Fruit fly (Drosophila melanogaster) whole organism, embryonic: ENCODE data around the gene sage.

ENCODE experiments used
- B-H1 ChIP-seq: fragments of 200-800 bp; sonication (Bioruptor generic); IDR thresholded peaks from 3 replicates; pipeline ENCODE4 v1.3.6; 2022; ENCODE audit warnings: missing biosample characterization, missing genetic modification characterization
- Bgb ChIP-seq: fragments of 200-800 bp; sonication (Bioruptor generic); IDR thresholded peaks from 2 replicates; pipeline ENCODE4 v1.3.6; 2022; ENCODE audit warnings: missing biosample characterization, missing genetic modification characterization; ENCODE audit not compliant: partially characterized antibody
- BtbVII ChIP-seq: fragments of 200-800 bp; sonication (Bioruptor generic); optimal IDR thresholded peaks from 3 replicates; lab custom pipeline; 2017; ENCODE audit warnings: missing biosample characterization, mild to moderate bottlenecking, missing genetic modification characterization
- C15 ChIP-seq: fragments of 200-800 bp; sonication (Bioruptor generic); IDR thresholded peaks from 3 replicates; pipeline ENCODE4 v1.3.6; 2022; ENCODE audit warnings: missing biosample characterization, missing genetic modification characterization
- CG10267 ChIP-seq: fragments of 200-800 bp; sonication (Bioruptor generic); optimal IDR thresholded peaks from 2 replicates; lab custom pipeline; 2018; ENCODE audit warnings: missing biosample characterization, mild to moderate bottlenecking, missing genetic modification characterization, moderate library complexity
- CG12769 ChIP-seq: fragments of 200-800 bp; sonication (Bioruptor generic); optimal IDR thresholded peaks from 2 replicates; lab custom pipeline; 2019; ENCODE audit warnings: missing biosample characterization, mild to moderate bottlenecking, missing genetic modification characterization, moderate library complexity
- CG1603 ChIP-seq: fragments of 200-800 bp; sonication (Bioruptor generic); optimal IDR thresholded peaks from 2 replicates; lab custom pipeline; 2019; ENCODE audit warnings: missing biosample characterization, mild to moderate bottlenecking, missing genetic modification characterization, moderate library complexity
- CG2199 ChIP-seq: fragments of 200-800 bp; sonication (Bioruptor generic); IDR thresholded peaks from 3 replicates; pipeline ENCODE4 v1.3.6; 2022; ENCODE audit warnings: missing biosample characterization, missing genetic modification characterization
- CG2712 ChIP-seq: fragments of 200-800 bp; optimal IDR thresholded peaks from 3 replicates; lab custom pipeline; 2019; ENCODE audit warnings: missing biosample characterization, mild to moderate bottlenecking, missing genetic modification characterization, moderate library complexity
- CG4820 ChIP-seq: fragments of 200-800 bp; sonication (Bioruptor generic); optimal IDR thresholded peaks from 3 replicates; lab custom pipeline; 2016; ENCODE audit warnings: missing biosample characterization, missing genetic modification characterization
- CG5180 ChIP-seq: fragments of 200-800 bp; sonication (Bioruptor generic); optimal IDR thresholded peaks from 3 replicates; lab custom pipeline; 2017; ENCODE audit warnings: missing biosample characterization, missing genetic modification characterization, mild to moderate bottlenecking, moderate library complexity, missing genetic modification reagents
- CG6175 ChIP-seq: fragments of 200-800 bp; sonication (Bioruptor generic); IDR thresholded peaks from 3 replicates; pipeline ENCODE4 v1.3.6; 2022; ENCODE audit warnings: missing biosample characterization, missing genetic modification characterization
- CG7928 ChIP-seq: fragments of 200-800 bp; sonication (Bioruptor generic); optimal IDR thresholded peaks from 2 replicates; lab custom pipeline; 2017; ENCODE audit warnings: missing biosample characterization, mild to moderate bottlenecking, missing genetic modification characterization
- CG8290 ChIP-seq, 3 experiments: fragments of 200-800 bp; sonication (Bioruptor generic); optimal IDR thresholded peaks; 2 replicates each; lab custom pipeline; 2016 to 2019; ENCODE audit warnings: missing biosample characterization in 3 of 3, missing genetic modification characterization in 3 of 3, mild to moderate bottlenecking in 2 of 3, moderate library complexity in 1 of 3
- CG8944 ChIP-seq: fragments of 200-800 bp; sonication (Bioruptor generic); optimal IDR thresholded peaks from 3 replicates; lab custom pipeline; 2016; ENCODE audit warnings: missing biosample characterization, missing genetic modification characterization
- Camta ChIP-seq: fragments of 200-800 bp; sonication (Bioruptor generic); optimal IDR thresholded peaks from 2 replicates; lab custom pipeline; 2016; ENCODE audit warnings: missing biosample characterization, missing genetic modification characterization
- Deaf1 ChIP-seq: fragments of 200-800 bp; optimal IDR thresholded peaks from 3 replicates; lab custom pipeline; 2019; ENCODE audit warnings: missing biosample characterization, mild to moderate bottlenecking, missing genetic modification characterization, moderate library complexity
- Eip74EF ChIP-seq, 2 experiments: fragments of 200-800 bp in 1 of 2; fragments of >200 bp in 1 of 2; sonication (Bioruptor generic) in 1 of 2; optimal IDR thresholded peaks; 2 replicates each; lab custom pipeline; 2017 to 2019; ENCODE audit warnings: missing biosample characterization in 2 of 2, missing genetic modification characterization in 2 of 2, mild to moderate bottlenecking in 1 of 2, moderate library complexity in 1 of 2
- Elba2 ChIP-seq: fragments of 200-800 bp; sonication (Bioruptor generic); optimal IDR thresholded peaks from 3 replicates; lab custom pipeline; 2016; ENCODE audit warnings: missing biosample characterization, missing genetic modification characterization
- HLH4C ChIP-seq: fragments of 200-800 bp; sonication (Bioruptor generic); IDR thresholded peaks from 3 replicates; pipeline ENCODE4 v1.3.6; 2022; ENCODE audit warnings: missing biosample characterization, missing genetic modification characterization; ENCODE audit not compliant: partially characterized antibody
- Hmr ChIP-seq: fragments of 200-800 bp; sonication (Bioruptor generic); optimal IDR thresholded peaks from 3 replicates; lab custom pipeline; 2017; ENCODE audit warnings: mild to moderate bottlenecking, missing biosample characterization, missing genetic modification reagents, missing genetic modification characterization
- Hmx ChIP-seq: fragments of 200-800 bp; sonication (Bioruptor generic); optimal IDR thresholded peaks from 2 replicates; lab custom pipeline; 2016; ENCODE audit warnings: missing biosample characterization, missing genetic modification characterization
- Hr3 ChIP-seq: fragments of 200-800 bp; sonication (Bioruptor generic); optimal IDR thresholded peaks from 3 replicates; lab custom pipeline; 2016; ENCODE audit warnings: missing biosample characterization, missing genetic modification characterization
- Jarid2 ChIP-seq: fragments of 200-800 bp; sonication (Bioruptor generic); optimal IDR thresholded peaks from 3 replicates; lab custom pipeline; 2017; ENCODE audit warnings: mild to moderate bottlenecking, missing biosample characterization, missing genetic modification reagents, missing genetic modification characterization
- Nf-YA ChIP-seq: fragments of 200-800 bp; sonication (Bioruptor generic); IDR thresholded peaks from 2 replicates; pipeline ENCODE4 v1.3.6; 2022; ENCODE audit warnings: missing biosample characterization, missing genetic modification characterization
- Poxn ChIP-seq: fragments of 200-800 bp; sonication (Bioruptor generic); IDR thresholded peaks from 2 replicates; pipeline ENCODE4 v1.3.6; 2022; ENCODE audit warnings: missing biosample characterization, missing genetic modification characterization
- Scr ChIP-seq: fragments of 200-800 bp; sonication (Bioruptor generic); IDR thresholded peaks from 2 replicates; pipeline ENCODE4 v1.3.6; 2022; ENCODE audit warnings: missing biosample characterization, missing genetic modification characterization; ENCODE audit not compliant: partially characterized antibody
- bcd ChIP-seq: fragments of 200-800 bp; sonication (Bioruptor generic); optimal IDR thresholded peaks from 2 replicates; lab custom pipeline; 2017; ENCODE audit warnings: missing biosample characterization, mild to moderate bottlenecking, missing genetic modification characterization
- cg ChIP-seq: fragments of 200-800 bp; sonication (Bioruptor generic); optimal IDR thresholded peaks from 3 replicates; lab custom pipeline; 2019; ENCODE audit warnings: missing biosample characterization, mild to moderate bottlenecking, missing genetic modification characterization, moderate library complexity
- chif ChIP-seq, 2 experiments: fragments of 200-800 bp; sonication (Bioruptor generic); optimal IDR thresholded peaks; 3 replicates each; lab custom pipeline; 2016; ENCODE audit warnings: missing biosample characterization in 2 of 2, missing genetic modification characterization in 2 of 2
- crp ChIP-seq, 2 experiments: fragments of 200-800 bp; sonication (Bioruptor generic); optimal IDR thresholded peaks; 2 replicates in 1 of 2; 3 replicates in 1 of 2; lab custom pipeline; 2017; ENCODE audit warnings: missing biosample characterization in 2 of 2, missing genetic modification characterization in 2 of 2, mild to moderate bottlenecking in 1 of 2, moderate library complexity in 1 of 2
- dan ChIP-seq: fragments of 200-800 bp; sonication (Bioruptor generic); IDR thresholded peaks from 2 replicates; pipeline ENCODE4 v1.3.6; 2022; ENCODE audit warnings: missing biosample characterization, missing genetic modification characterization
- fd64A ChIP-seq: fragments of 200-800 bp; sonication (Bioruptor generic); optimal IDR thresholded peaks from 3 replicates; lab custom pipeline; 2018; ENCODE audit warnings: missing biosample characterization, mild to moderate bottlenecking, missing genetic modification characterization
- fu2 ChIP-seq: fragments of 200-800 bp; sonication (Bioruptor generic); optimal IDR thresholded peaks from 2 replicates; lab custom pipeline; 2016; ENCODE audit warnings: missing biosample characterization, missing genetic modification characterization
- gcm2 ChIP-seq: fragments of 200-800 bp; sonication (Bioruptor generic); optimal IDR thresholded peaks from 2 replicates; lab custom pipeline; 2016; ENCODE audit warnings: missing biosample characterization, missing genetic modification characterization
- hb ChIP-seq: fragments of 200-800 bp; sonication (Bioruptor generic); IDR thresholded peaks from 3 replicates; pipeline ENCODE4 v1.3.6; 2022; ENCODE audit warnings: missing biosample characterization, missing genetic modification characterization; ENCODE audit not compliant: partially characterized antibody
- her ChIP-seq: fragments of 200-800 bp; sonication (Bioruptor generic); optimal IDR thresholded peaks from 2 replicates; lab custom pipeline; 2016; ENCODE audit warnings: missing biosample characterization, missing genetic modification characterization
- insv ChIP-seq, 2 experiments: fragments of 200-800 bp; sonication (Bioruptor generic); optimal IDR thresholded peaks; 3 replicates each; lab custom pipeline; 2016 to 2018; ENCODE audit warnings: missing biosample characterization in 2 of 2, missing genetic modification characterization in 2 of 2
- kni ChIP-seq: fragments of 200-800 bp; sonication (Bioruptor generic); optimal IDR thresholded peaks from 3 replicates; lab custom pipeline; 2017; ENCODE audit warnings: mild to moderate bottlenecking, missing biosample characterization, missing genetic modification reagents, missing genetic modification characterization
- luna ChIP-seq: fragments of 200-800 bp; sonication (Bioruptor generic); optimal IDR thresholded peaks from 2 replicates; lab custom pipeline; 2016; ENCODE audit warnings: missing biosample characterization, missing genetic modification characterization
- org-1 ChIP-seq: fragments of 200-800 bp; sonication (Bioruptor generic); optimal IDR thresholded peaks from 2 replicates; lab custom pipeline; 2017; ENCODE audit warnings: missing biosample characterization, missing genetic modification characterization
- phol ChIP-seq: fragments of 200-800 bp; sonication (Bioruptor generic); optimal IDR thresholded peaks from 3 replicates; lab custom pipeline; 2018; ENCODE audit warnings: missing biosample characterization, mild to moderate bottlenecking, missing genetic modification characterization, moderate library complexity
- prd ChIP-seq, 3 experiments: fragments of >200 bp in 2 of 3; fragments of 200-800 bp in 1 of 3; sonication (Bioruptor generic) in 1 of 3; optimal IDR thresholded peaks in 2 of 3; IDR thresholded peaks in 1 of 3; 2 replicates in 2 of 3; 3 replicates in 1 of 3; pipeline versions ENCODE4 v1.3.6 to Lab custom; 2017 to 2022; ENCODE audit warnings: missing biosample characterization in 1 of 3, missing genetic modification characterization in 1 of 3
- salm ChIP-seq: fragments of 200-800 bp; sonication (Bioruptor generic); optimal IDR thresholded peaks from 2 replicates; lab custom pipeline; 2018; ENCODE audit warnings: missing biosample characterization, mild to moderate bottlenecking, missing genetic modification characterization
- sima ChIP-seq: fragments of 200-800 bp; sonication (Bioruptor generic); optimal IDR thresholded peaks from 2 replicates; lab custom pipeline; 2016; ENCODE audit warnings: missing biosample characterization, missing genetic modification characterization
- sisA ChIP-seq: fragments of 200-800 bp; sonication (Bioruptor generic); IDR thresholded peaks from 2 replicates; pipeline ENCODE4 v1.3.6; 2022; ENCODE audit warnings: missing biosample characterization, missing genetic modification characterization
- slp2 ChIP-seq: fragments of 200-800 bp; sonication (Bioruptor generic); optimal IDR thresholded peaks from 2 replicates; lab custom pipeline; 2016; ENCODE audit warnings: missing biosample characterization, missing genetic modification characterization

Gene sage

dm6 chr3R:9229075-9229835, 34.7 kb downstream of the sage start (continued):
- TF ChIP-seq fu2 (GFP tag; lab: Kevin White, UChicago), result peak; percentile 63
- TF ChIP-seq insv (GFP tag; optimal IDR thresholded peaks at IDR 0.05; lab: Kevin White, UChicago), result peak; percentile 7 to 8
- TF ChIP-seq Poxn, result no peak
- peak; percentile 76 for TF ChIP-seq CG8944 (GFP tag; lab: Kevin White, UChicago)
- no peak for TF ChIP-seq C15 (GFP tag; lab: Robert Waterston, UW)
- TF ChIP-seq Jarid2 (GFP tag; lab: Kevin White, UChicago), result peak; percentile 16
- TF ChIP-seq CG6175 (GFP tag; lab: Robert Waterston, UW), result no peak
- TF ChIP-seq dan, result no peak
- TF ChIP-seq CG2712 (tag; lab: Kevin White, UChicago), result peak; percentile 90
- TF ChIP-seq Deaf1, result peak; percentile 34
- peak; percentile 59; the same call in 1 of the 2 replicates for TF ChIP-seq Nf-YA
- TF ChIP-seq Hmx (GFP tag; lab: Kevin White, UChicago), result peak; percentile 26
- TF ChIP-seq CG4820, result peak; percentile 80
- peak; percentile 86 for TF ChIP-seq CG12769
- TF ChIP-seq HLH4C (GFP tag; lab: Robert Waterston, UW), result no peak
- TF ChIP-seq cg, result peak; percentile 69
- peak; percentile 76 for TF ChIP-seq Hr3 (GFP tag; lab: Kevin White, UChicago)
- peak; percentile 69 for TF ChIP-seq her (GFP tag; lab: Kevin White, UChicago)
- no peak for TF ChIP-seq CG2199 (GFP tag; lab: Robert Waterston, UW)
- TF ChIP-seq B-H1 (GFP tag; lab: Robert Waterston, UW), result peak; percentile 61
- TF ChIP-seq salm (tag; lab: Kevin White, UChicago), result no peak
- peak in 1 of 2 experiments; percentile 30 for TF ChIP-seq crp (GFP tag; optimal IDR thresholded peaks at IDR 0.05; lab: Kevin White, UChicago)
- peak; percentile 54 for TF ChIP-seq Hmr (GFP tag; lab: Kevin White, UChicago)
- TF ChIP-seq chif (GFP tag; optimal IDR thresholded peaks at IDR 0.05; lab: Kevin White, UChicago), result peak; percentile 86 to 90
- no peak for TF ChIP-seq Elba2
- TF ChIP-seq org-1 (GFP tag; lab: Kevin White, UChicago), result peak; percentile 62
- peak; percentile 81 for TF ChIP-seq Camta
- TF ChIP-seq sisA (GFP tag; lab: Robert Waterston, UW), result peak; percentile 62
- peak; percentile 86 for TF ChIP-seq phol
- peak in 1 of 2 experiments; percentile 58 for TF ChIP-seq Eip74EF (GFP tag; optimal IDR thresholded peaks at IDR 0.05; lab: Kevin White, UChicago)
- peak; percentile 23 for TF ChIP-seq BtbVII (GFP tag; lab: Kevin White, UChicago)
- TF ChIP-seq kni (GFP tag; lab: Kevin White, UChicago), result peak; percentile 83
- no peak for TF ChIP-seq gcm2 (GFP tag; lab: Kevin White, UChicago)
- peak; percentile 72 for TF ChIP-seq bcd (GFP tag; lab: Kevin White, UChicago)
- TF ChIP-seq sima (GFP tag; lab: Kevin White, UChicago), result peak; percentile 76
- peak; percentile 61 for TF ChIP-seq CG8290 (GFP tag; optimal IDR thresholded peaks at IDR 0.05; lab: Kevin White, UChicago)
- peak in 1 of 2 experiments; percentile 22 for TF ChIP-seq CG8290 (tag; optimal IDR thresholded peaks at IDR 0.05; lab: Kevin White, UChicago)
- peak; percentile 14 for TF ChIP-seq CG7928 (GFP tag; lab: Kevin White, UChicago)
- TF ChIP-seq fd64A (GFP tag; lab: Kevin White, UChicago), result peak; percentile 19
- no peak for TF ChIP-seq Scr (GFP tag; lab: Robert Waterston, UW)
- peak; percentile 78 for TF ChIP-seq CG1603
- TF ChIP-seq CG5180 (GFP tag; lab: Kevin White, UChicago), result no peak
- peak; percentile 84 for TF ChIP-seq CG10267
- TF ChIP-seq prd (optimal IDR thresholded peaks at IDR 0.05; lab: Kevin White, UChicago), result no peak
- TF ChIP-seq prd (GFP tag; IDR thresholded peaks at IDR 0.05; lab: Robert Waterston, UW), result peak; percentile 87
- no peak for TF ChIP-seq hb (GFP tag; lab: Robert Waterston, UW)
- peak; percentile 75 for TF ChIP-seq slp2 (GFP tag; lab: Kevin White, UChicago)
- TF ChIP-seq Bgb, result no peak
- TF ChIP-seq luna (GFP tag; lab: Kevin White, UChicago), result peak; percentile 23
